Worm (Caenorhabditis elegans): Measurements from ENCODE around the gene srh-240.

ce11 chrV:2825978-2826377, 39.0 kb upstream of the srh-240 start:
- TF ChIP-seq elt-2 (tag; optimal IDR thresholded peaks at IDR 0.05) (no peak), ceh-9 (tag; optimal IDR thresholded peaks at IDR 0.05) (no peak), mml-1 (tag; optimal IDR thresholded peaks at IDR 0.05) (no peak), ceh-28 (tag; optimal IDR thresholded peaks at IDR 0.05) (no peak), eor-1 (tag; optimal IDR thresholded peaks at IDR 0.05) (no peak), jun-1 (tag; optimal IDR thresholded peaks at IDR 0.05) (no peak), aly-2 (tag; optimal IDR thresholded peaks at IDR 0.05) (no peak), nhr-237 (tag; optimal IDR thresholded peaks at IDR 0.05) (no peak), nfya-1 (tag; optimal IDR thresholded peaks at IDR 0.05; ENCODE audit: insufficient read depth) (no peak), pha-4 (tag; optimal IDR thresholded peaks at IDR 0.05) (no peak), nhr-11 (tag; optimal IDR thresholded peaks at IDR 0.05) (no peak), ztf-4 (tag; optimal IDR thresholded peaks at IDR 0.05) (no peak)

Data from whole organism, L3 larva.